Fruit fly (Drosophila melanogaster) whole organism, wandering third instar larva: ENCODE results near the gene CG14410.

Source experiments
- Abd-B ChIP-seq: fragments of >200 bp; optimal IDR thresholded peaks from 2 replicates; lab custom pipeline; 2017; ENCODE audit warnings: missing biosample characterization, missing genetic modification characterization
- CG32264 ChIP-seq: fragments of 200-800 bp; sonication (Bioruptor generic); optimal IDR thresholded peaks from 2 replicates; lab custom pipeline; 2016; ENCODE audit warnings: missing biosample characterization, missing genetic modification characterization
- CG9705 ChIP-seq: fragments of 200-800 bp; sonication (Bioruptor generic); optimal IDR thresholded peaks from 2 replicates; lab custom pipeline; 2018; ENCODE audit warnings: missing biosample characterization, mild to moderate bottlenecking, missing genetic modification characterization
- CrebA ChIP-seq: fragments of 200-800 bp; sonication (Bioruptor generic); optimal IDR thresholded peaks from 2 replicates; lab custom pipeline; 2016; ENCODE audit warnings: missing biosample characterization, mild to moderate bottlenecking, missing genetic modification characterization, borderline replicate concordance
- Dfd ChIP-seq: fragments of >200 bp; optimal IDR thresholded peaks from 2 replicates; lab custom pipeline; 2017; ENCODE audit warnings: missing biosample characterization, missing genetic modification characterization
- Dif ChIP-seq: fragments of 200-275, 200-300 bp; sonication (Bioruptor generic); optimal IDR thresholded peaks from 2 replicates; lab custom pipeline; 2018; ENCODE audit warnings: missing biosample characterization, missing genetic modification characterization; ENCODE audit not compliant: partially characterized antibody
- HLH106 ChIP-seq: fragments of 200-800 bp; optimal IDR thresholded peaks from 3 replicates; lab custom pipeline; 2019; ENCODE audit warnings: missing biosample characterization, mild to moderate bottlenecking, missing genetic modification characterization, moderate library complexity
- Hnf4 ChIP-seq: fragments of 200-800 bp; sonication (Bioruptor generic); optimal IDR thresholded peaks from 2 replicates; lab custom pipeline; 2016; ENCODE audit warnings: missing biosample characterization, mild to moderate bottlenecking, missing genetic modification characterization
- Hr78 ChIP-seq: fragments of >200 bp; optimal IDR thresholded peaks from 2 replicates; lab custom pipeline; 2017; ENCODE audit warnings: missing biosample characterization, missing genetic modification characterization
- Hr83 ChIP-seq: fragments of 200-300 bp; sonication (Bioruptor generic); optimal IDR thresholded peaks from 2 replicates; lab custom pipeline; 2016; ENCODE audit warnings: missing biosample characterization, mild to moderate bottlenecking, missing genetic modification characterization, moderate library complexity; ENCODE audit not compliant: poor library complexity, severe bottlenecking
- Mio ChIP-seq: sonication (Bioruptor generic); optimal IDR thresholded peaks from 2 replicates; lab custom pipeline; 2016; ENCODE audit warnings: missing biosample characterization, missing genetic modification characterization
- N ChIP-seq: fragments of >200 bp; optimal IDR thresholded peaks from 2 replicates; lab custom pipeline; 2018; ENCODE audit warnings: missing biosample characterization, missing external identifiers, missing genetic modification characterization
- OdsH ChIP-seq: fragments of 200-800 bp; sonication (Bioruptor generic); optimal IDR thresholded peaks from 2 replicates; lab custom pipeline; 2016; ENCODE audit warnings: missing biosample characterization, mild to moderate bottlenecking, missing genetic modification characterization
- Rel ChIP-seq, 2 experiments: fragments of 200-800 bp; sonication (Bioruptor generic) in 1 of 2; optimal IDR thresholded peaks; 2 replicates in 1 of 2; 3 replicates in 1 of 2; lab custom pipeline; 2016 to 2019; ENCODE audit warnings: mild to moderate bottlenecking in 2 of 2, missing biosample characterization in 2 of 2, missing genetic modification characterization in 2 of 2, moderate library complexity in 1 of 2
- Sp1 ChIP-seq: fragments of 200-800 bp; sonication (Bioruptor generic); optimal IDR thresholded peaks from 3 replicates; lab custom pipeline; 2019; ENCODE audit warnings: missing biosample characterization, mild to moderate bottlenecking, missing genetic modification characterization, moderate library complexity
- Vsx2 ChIP-seq: fragments of 200-300, 225-300 bp; sonication (Bioruptor generic); optimal IDR thresholded peaks from 2 replicates; lab custom pipeline; 2018; ENCODE audit warnings: missing biosample characterization, missing genetic modification characterization; ENCODE audit not compliant: partially characterized antibody
- br ChIP-seq: fragments of 200-800 bp; sonication (Bioruptor generic); optimal IDR thresholded peaks from 2 replicates; lab custom pipeline; 2016; ENCODE audit warnings: missing biosample characterization, missing genetic modification characterization
- brk ChIP-seq: fragments of 200-800 bp; sonication (Bioruptor generic); optimal IDR thresholded peaks from 2 replicates; lab custom pipeline; 2016; ENCODE audit warnings: missing biosample characterization, mild to moderate bottlenecking, missing genetic modification characterization
- dmrt93B ChIP-seq: fragments of 200-800 bp; sonication (Bioruptor generic); optimal IDR thresholded peaks from 2 replicates; lab custom pipeline; 2018; ENCODE audit warnings: missing biosample characterization, mild to moderate bottlenecking, missing genetic modification characterization
- dsf ChIP-seq: sonication (Bioruptor generic); optimal IDR thresholded peaks from 2 replicates; lab custom pipeline; 2016; ENCODE audit warnings: missing biosample characterization, missing genetic modification characterization, borderline replicate concordance
- ey ChIP-seq: fragments of 200-800 bp; sonication (Bioruptor generic); optimal IDR thresholded peaks from 2 replicates; lab custom pipeline; 2016; ENCODE audit warnings: missing biosample characterization, missing genetic modification characterization
- foxo ChIP-seq, 2 experiments: fragments of 200-800 bp; sonication (Bioruptor generic); optimal IDR thresholded peaks; 2 replicates in 1 of 2; 3 replicates in 1 of 2; lab custom pipeline; 2016 to 2017; ENCODE audit warnings: missing biosample characterization in 2 of 2, missing genetic modification characterization in 2 of 2
- fru ChIP-seq: fragments of 200-800 bp; sonication (Bioruptor generic); optimal IDR thresholded peaks from 3 replicates; lab custom pipeline; 2016; ENCODE audit warnings: missing biosample characterization, mild to moderate bottlenecking, missing genetic modification characterization
- h ChIP-seq: fragments of 200-800 bp; sonication (Bioruptor generic); optimal IDR thresholded peaks from 3 replicates; lab custom pipeline; 2016; ENCODE audit warnings: missing biosample characterization, mild to moderate bottlenecking, missing genetic modification characterization
- jim ChIP-seq: fragments of 175-275, 200-325 bp; sonication (Bioruptor generic); optimal IDR thresholded peaks from 2 replicates; lab custom pipeline; 2016; ENCODE audit warnings: missing biosample characterization, mild to moderate bottlenecking, missing genetic modification characterization
- lola ChIP-seq: fragments of >200 bp; optimal IDR thresholded peaks from 2 replicates; lab custom pipeline; 2017; ENCODE audit warnings: missing biosample characterization, missing genetic modification characterization
- pan ChIP-seq: fragments of >200 bp; optimal IDR thresholded peaks from 2 replicates; lab custom pipeline; 2017
- psq ChIP-seq: fragments of 200-800 bp; sonication (Bioruptor generic); optimal IDR thresholded peaks from 3 replicates; lab custom pipeline; 2017; ENCODE audit warnings: missing biosample characterization, mild to moderate bottlenecking, missing genetic modification characterization, moderate library complexity
- rgr ChIP-seq: fragments of 200-800 bp; sonication (Bioruptor generic); optimal IDR thresholded peaks from 3 replicates; lab custom pipeline; 2016; ENCODE audit warnings: missing biosample characterization, mild to moderate bottlenecking, missing genetic modification characterization
- sage ChIP-seq: fragments of 200-800 bp; sonication (Bioruptor generic); optimal IDR thresholded peaks from 2 replicates; lab custom pipeline; 2016; ENCODE audit warnings: missing biosample characterization, mild to moderate bottlenecking, missing genetic modification characterization
- sv ChIP-seq: fragments of 200-800 bp; sonication (Bioruptor generic); optimal IDR thresholded peaks from 3 replicates; lab custom pipeline; 2016; ENCODE audit warnings: missing biosample characterization, missing genetic modification characterization
- tai ChIP-seq: sonication (Bioruptor generic); optimal IDR thresholded peaks from 2 replicates; lab custom pipeline; 2016; ENCODE audit warnings: missing biosample characterization, missing genetic modification characterization
- woc ChIP-seq: sonication (Bioruptor generic); optimal IDR thresholded peaks from 2 replicates; lab custom pipeline; 2016; ENCODE audit warnings: missing biosample characterization, mild to moderate bottlenecking, missing genetic modification characterization

The CG14410 gene

dm6 chrX:14846116-14846614, 9.6 kb downstream of the CG14410 start:
- TF ChIP-seq foxo (GFP tag; optimal IDR thresholded peaks at IDR 0.05; lab: Kevin White, UChicago) = peak in 1 of 2 experiments; percentile 5
- TF ChIP-seq h (GFP tag; lab: Kevin White, UChicago) = peak; percentile 10
- no peak for TF ChIP-seq Hr83 (GFP tag; lab: Kevin White, UChicago)

- TF ChIP-seq CrebA (GFP tag; lab: Kevin White, UChicago) = no peak
- no peak for TF ChIP-seq pan
- TF ChIP-seq jim = no peak
- TF ChIP-seq Rel (GFP tag; optimal IDR thresholded peaks at IDR 0.05; lab: Kevin White, UChicago) = no peak
- TF ChIP-seq Rel (tag; optimal IDR thresholded peaks at IDR 0.05; lab: Kevin White, UChicago) = no peak
- peak; percentile 18 for TF ChIP-seq dmrt93B (GFP tag; lab: Kevin White, UChicago)
- TF ChIP-seq Sp1 (GFP tag; lab: Kevin White, UChicago) = peak; percentile 60
- TF ChIP-seq fru (GFP tag; lab: Kevin White, UChicago) = peak; percentile 78
- TF ChIP-seq sage (GFP tag; lab: Kevin White, UChicago) = peak; percentile 2
- TF ChIP-seq N (GFP tag; lab: Kevin White, UChicago) = no peak
- peak; percentile 62 for TF ChIP-seq woc (GFP tag; lab: Kevin White, UChicago)
- peak; percentile 55 for TF ChIP-seq sv (GFP tag; lab: Kevin White, UChicago)
- TF ChIP-seq h (GFP tag; lab: Kevin White, UChicago) = peak; percentile 82
- TF ChIP-seq foxo (GFP tag; optimal IDR thresholded peaks at IDR 0.05; lab: Kevin White, UChicago) = peak in 1 of 2 experiments; percentile 76
- TF ChIP-seq psq (GFP tag; lab: Kevin White, UChicago) = peak; percentile 57
- TF ChIP-seq Dif = no peak
- TF ChIP-seq Hnf4 (GFP tag; lab: Kevin White, UChicago) = peak; percentile 62
- peak; percentile 56 for TF ChIP-seq HLH106 (tag; lab: Kevin White, UChicago)
- TF ChIP-seq CG32264 (GFP tag; lab: Kevin White, UChicago) = peak; percentile 25
- peak; percentile 17 for TF ChIP-seq CG9705 (GFP tag; lab: Kevin White, UChicago)
- TF ChIP-seq rgr (GFP tag; lab: Kevin White, UChicago) = peak; percentile 68
- TF ChIP-seq br (GFP tag; lab: Kevin White, UChicago) = peak; percentile 67
- peak; percentile 0 for TF ChIP-seq brk
- TF ChIP-seq Hr78 (GFP tag; lab: Kevin White, UChicago) = no peak
- peak; percentile 73 for TF ChIP-seq ey (GFP tag; lab: Kevin White, UChicago)
- peak; percentile 70 for TF ChIP-seq OdsH
- TF ChIP-seq tai = peak; percentile 58
- TF ChIP-seq Mio (GFP tag; lab: Kevin White, UChicago) = no peak
- TF ChIP-seq, all 38 proteins: peak for 19
Observed at dm6 chrX:14848755-14849354, 12.3 kb downstream of the CG14410 start, which contains the start of gene CG9522. CG9522 (minus strand) TSS chrX:14848808.

dm6 chrX:14850069-14850468, 13.5 kb downstream of the CG14410 start:
- TF ChIP-seq dsf (no peak), Dfd (no peak), Abd-B (no peak), Dif (no peak), lola (GFP tag; lab: Kevin White, UChicago) (no peak), br (GFP tag; lab: Kevin White, UChicago) (no peak), h (GFP tag; lab: Kevin White, UChicago) (no peak), Vsx2 (GFP tag; lab: Kevin White, UChicago) (no peak)

dm6 chrX:14853153-14853672, 16.7 kb downstream of the CG14410 start, which contains the start of gene CG9521:
CG9521 (minus strand) TSS chrX:14853269.
- TF ChIP-seq brk = no peak
- no peak for TF ChIP-seq rgr (GFP tag; lab: Kevin White, UChicago)
- TF ChIP-seq CG32264 (GFP tag; lab: Kevin White, UChicago) = no peak
- TF ChIP-seq Dif = no peak
